Fruit fly (Drosophila melanogaster): ENCODE measurements around the gene Cpr66D.

Gene Cpr66D

dm6 chr3L:8627839-8628827 is 12.1 kb upstream of the Cpr66D start (continued):
- TF ChIP-seq CG18619 (GFP tag; optimal IDR thresholded peaks at IDR 0.05) (no peak), gcm2 (GFP tag; optimal IDR thresholded peaks at IDR 0.05) (no peak), dm (GFP tag; optimal IDR thresholded peaks at IDR 0.05) (no peak), CG8281 (tag; optimal IDR thresholded peaks at IDR 0.05) (peak; percentile 1), CG31388 (GFP tag; optimal IDR thresholded peaks at IDR 0.05) (no peak), Chrac-16 (GFP tag; optimal IDR thresholded peaks at IDR 0.05) (no peak), ftz-f1 (GFP tag; optimal IDR thresholded peaks at IDR 0.05) (peak; percentile 71), CG30431 (GFP tag; optimal IDR thresholded peaks at IDR 0.05) (no peak), CG11093 (GFP tag; IDR thresholded peaks at IDR 0.05) (no peak), nerfin-1 (tag; optimal IDR thresholded peaks at IDR 0.05) (no peak), bbx (GFP tag; IDR thresholded peaks at IDR 0.05; ENCODE audit: partially characterized antibody) (no peak), gsb-n (tag; optimal IDR thresholded peaks at IDR 0.05) (no peak), chif (GFP tag; optimal IDR thresholded peaks at IDR 0.05) (no peak), CG31441 (GFP tag; IDR thresholded peaks at IDR 0.05) (no peak), Myb (GFP tag; optimal IDR thresholded peaks at IDR 0.05) (peak; percentile 46), CG5245 (GFP tag; optimal IDR thresholded peaks at IDR 0.05) (no peak), CG2889 (GFP tag; IDR thresholded peaks at IDR 0.05) (no peak), CG5953 (GFP tag; IDR thresholded peaks at IDR 0.05) (no peak), CG2678 (tag; optimal IDR thresholded peaks at IDR 0.05) (no peak), al (GFP tag; IDR thresholded peaks at IDR 0.05) (no peak), CTCF (GFP tag; optimal IDR thresholded peaks at IDR 0.05) (peak; percentile 88), slou (GFP tag; optimal IDR thresholded peaks at IDR 0.05) (no peak), B-H1 (GFP tag; IDR thresholded peaks at IDR 0.05) (no peak), pzg (GFP tag; optimal IDR thresholded peaks at IDR 0.05) (peak; percentile 4), Pdp1 (GFP tag; optimal IDR thresholded peaks at IDR 0.05) (peak in 1 of 2 experiments; percentile 31), stwl (tag; optimal IDR thresholded peaks at IDR 0.05) (peak; percentile 17), CG10543 (GFP tag; optimal IDR thresholded peaks at IDR 0.05) (peak; percentile 54), Hmx (GFP tag; optimal IDR thresholded peaks at IDR 0.05) (no peak), CG9437 (GFP tag; optimal IDR thresholded peaks at IDR 0.05) (no peak), CG42726 (GFP tag; IDR thresholded peaks at IDR 0.05; ENCODE audit: partially characterized antibody) (peak; percentile 27; the same call in 1 of the 2 replicates), CG18262 (tag; optimal IDR thresholded peaks at IDR 0.05) (no peak), sd (tag; optimal IDR thresholded peaks at IDR 0.05) (peak; percentile 92), aop (GFP tag; IDR thresholded peaks at IDR 0.05) (no peak), Deaf1 (tag; optimal IDR thresholded peaks at IDR 0.05) (peak; percentile 28), knrl (GFP tag; IDR thresholded peaks at IDR 0.05; ENCODE audit: partially characterized antibody) (peak; percentile 51; the same call in 2 of the 3 replicates), CG32767 (GFP tag; IDR thresholded peaks at IDR 0.05) (no peak), Med (GFP tag) (peak; percentile 26), gro (GFP tag; optimal IDR thresholded peaks at IDR 0.05) (no peak), CG14860 (GFP tag; IDR thresholded peaks at IDR 0.05; ENCODE audit: partially characterized antibody) (0 out of 3 replicates have a peak, but pooled peaks have one; percentile 35), D19A (tag; optimal IDR thresholded peaks at IDR 0.05) (no peak), Dref (GFP tag; IDR thresholded peaks at IDR 0.05) (no peak), CG12299 (tag; optimal IDR thresholded peaks at IDR 0.05) (no peak), slp2 (GFP tag; optimal IDR thresholded peaks at IDR 0.05) (no peak), crol (GFP tag; IDR thresholded peaks at IDR 0.05) (peak; percentile 47; the same call in 1 of the 2 replicates), Aef1 (GFP tag; IDR thresholded peaks at IDR 0.05) (no peak), sob (GFP tag; IDR thresholded peaks at IDR 0.05) (no peak), CG16813 (GFP tag; IDR thresholded peaks at IDR 0.05; ENCODE audit: partially characterized antibody) (peak; percentile 49; the same call in 2 of the 3 replicates), CG8290 (GFP tag; optimal IDR thresholded peaks at IDR 0.05) (peak; percentile 97), CG8290 (tag; optimal IDR thresholded peaks at IDR 0.05) (peak in 1 of 2 experiments; percentile 64), CG11085 (GFP tag; IDR thresholded peaks at IDR 0.05) (no peak)
